Fruit fly (Drosophila melanogaster) whole organism, wandering third instar larva: Measurements from ENCODE around the gene CG42637.
"Not testable (repeated sequence)": the region's sequence is repeated elsewhere in the genome, so short reads cannot be mapped to it uniquely, and the experiment has no call there.

Experiments used
- CrebA ChIP-seq: fragments of 200-800 bp; sonication (Bioruptor generic); optimal IDR thresholded peaks from 2 replicates; lab custom pipeline; 2016; ENCODE audit warnings: missing biosample characterization, mild to moderate bottlenecking, missing genetic modification characterization, borderline replicate concordance
- tai ChIP-seq: sonication (Bioruptor generic); optimal IDR thresholded peaks from 2 replicates; lab custom pipeline; 2016; ENCODE audit warnings: missing biosample characterization, missing genetic modification characterization

dm6 chr3L:19760109-19760508, 33.3 kb downstream of the CG42637 start, which contains the start of gene Vtld:
- not testable (repeated sequence) for TF ChIP-seq CrebA, tai (GFP tag; lab: Kevin White, UChicago)
